Worm (Caenorhabditis elegans): ENCODE results near the gene B0554.2.

ce11 chrV:457839-458238 is 23.8 kb downstream of the B0554.2 start:
- no peak for TF ChIP-seq dao-5 (tag; optimal IDR thresholded peaks at IDR 0.05)
- no peak for TF ChIP-seq W03F9.2 (tag; optimal IDR thresholded peaks at IDR 0.05)

Data from whole organism, L4/young adult.